Worm (Caenorhabditis elegans): ENCODE results near the gene H17B01.5.

Gene H17B01.5

DNA sequence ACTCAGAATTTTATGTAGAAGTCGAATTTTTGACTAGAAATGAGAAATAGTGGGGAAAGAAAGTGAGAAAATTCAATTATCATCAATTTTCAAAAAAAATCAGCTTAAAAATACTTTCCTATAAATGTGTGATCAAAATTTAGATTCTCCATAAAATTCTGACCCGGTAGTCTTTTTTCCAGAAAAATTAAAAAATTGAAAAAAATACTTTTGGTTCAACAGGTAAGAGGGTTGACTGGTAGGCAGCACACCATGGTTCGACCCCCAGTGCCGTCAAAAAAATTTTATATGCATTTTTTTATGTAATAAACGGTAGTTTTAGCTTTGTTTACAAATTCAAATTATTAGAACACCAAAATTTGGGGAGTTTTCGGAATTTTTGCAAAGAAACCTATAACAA is 3.9 kb upstream of the H17B01.5 start:
- TF ChIP-seq fkh-10 (GFP tag; optimal IDR thresholded peaks at IDR 0.05) (no peak), mml-1 (tag; optimal IDR thresholded peaks at IDR 0.05) (no peak), ceh-16 (tag; optimal IDR thresholded peaks at IDR 0.05) (no peak), nhr-23 (tag; optimal IDR thresholded peaks at IDR 0.05) (no peak), nhr-12 (tag; optimal IDR thresholded peaks at IDR 0.05) (no peak), unc-39 (tag; optimal IDR thresholded peaks at IDR 0.05) (no peak), nhr-67 (tag; optimal IDR thresholded peaks at IDR 0.05) (no peak), elt-1 (tag; optimal IDR thresholded peaks at IDR 0.05) (no peak), zag-1 (tag; optimal IDR thresholded peaks at IDR 0.05) (no peak), nhr-76 (tag; optimal IDR thresholded peaks at IDR 0.05) (no peak), fkh-2 (tag; optimal IDR thresholded peaks at IDR 0.05) (no peak), elt-3 (tag; optimal IDR thresholded peaks at IDR 0.05) (no peak), ama-1 (optimal IDR thresholded peaks at IDR 0.05) (no peak), nfya-1 (tag; optimal IDR thresholded peaks at IDR 0.05; ENCODE audit: insufficient read depth) (no peak), ztf-4 (tag; optimal IDR thresholded peaks at IDR 0.05) (no peak), pha-4 (tag; optimal IDR thresholded peaks at IDR 0.05) (no peak), nhr-28 (tag; optimal IDR thresholded peaks at IDR 0.05) (no peak), skn-1 (tag; optimal IDR thresholded peaks at IDR 0.05) (no peak), ceh-28 (tag; optimal IDR thresholded peaks at IDR 0.05) (no peak)

DNA sequence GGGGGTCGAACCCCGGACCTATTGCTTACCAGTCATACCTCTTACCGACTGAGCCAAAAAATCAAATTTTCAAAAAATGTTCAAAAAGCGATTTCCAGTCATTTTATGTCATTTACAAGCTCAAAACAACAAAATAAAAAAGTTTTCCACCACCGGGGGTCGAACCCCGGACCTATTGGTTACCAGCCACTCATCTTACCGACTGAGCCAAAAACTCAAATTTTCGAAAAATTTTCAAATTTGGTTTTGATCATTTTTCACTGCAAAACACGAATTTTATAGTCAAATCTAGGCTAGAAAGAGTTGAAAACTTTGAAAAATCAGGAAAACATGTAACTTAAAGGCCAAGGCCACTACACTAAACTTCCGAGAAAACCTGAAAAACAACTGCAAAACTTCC is 2.6 kb upstream of the H17B01.5 start:
- TF ChIP-seq skn-1 (tag; optimal IDR thresholded peaks at IDR 0.05) (no peak), ceh-28 (tag; optimal IDR thresholded peaks at IDR 0.05) (no peak), tbx-2 (tag; optimal IDR thresholded peaks at IDR 0.05) (no peak), daf-12 (tag; optimal IDR thresholded peaks at IDR 0.05) (no peak), lin-15B (tag; optimal IDR thresholded peaks at IDR 0.05) (no peak), lin-39 (tag; optimal IDR thresholded peaks at IDR 0.05) (no peak), fkh-10 (GFP tag; optimal IDR thresholded peaks at IDR 0.05) (no peak), eor-1 (tag; optimal IDR thresholded peaks at IDR 0.05) (no peak), mdl-1 (tag; optimal IDR thresholded peaks at IDR 0.05) (no peak), ztf-11 (tag; optimal IDR thresholded peaks at IDR 0.05) (no peak), elt-1 (tag; optimal IDR thresholded peaks at IDR 0.05) (no peak), nhr-77 (tag; optimal IDR thresholded peaks at IDR 0.05) (no peak), egl-5 (tag; optimal IDR thresholded peaks at IDR 0.05) (no peak), mml-1 (tag; optimal IDR thresholded peaks at IDR 0.05) (no peak), fkh-2 (tag; optimal IDR thresholded peaks at IDR 0.05) (no peak)

DNA sequence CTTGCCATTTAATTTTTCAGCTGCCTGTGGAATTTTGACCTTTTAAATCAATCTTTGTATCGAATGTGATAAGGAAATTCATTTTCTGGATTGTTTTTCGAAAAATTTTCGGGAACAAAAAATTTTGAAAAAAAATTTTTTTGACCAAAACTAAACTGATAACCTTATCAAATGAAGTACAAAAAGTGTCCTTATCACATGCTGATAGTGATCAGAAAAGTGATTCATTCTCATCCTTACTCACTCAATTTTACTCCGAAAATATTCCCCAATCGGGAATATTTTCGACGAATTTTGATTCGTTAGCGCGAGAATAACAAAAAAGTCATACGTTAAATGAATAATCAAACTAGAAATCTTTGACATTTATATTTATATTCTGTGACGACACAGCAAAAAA is 1.9 kb upstream of the H17B01.5 start:
- TF ChIP-seq nhr-67 (tag; optimal IDR thresholded peaks at IDR 0.05) (no peak), pqm-1 (tag; optimal IDR thresholded peaks at IDR 0.05) (peak; percentile 50), elt-2 (tag; optimal IDR thresholded peaks at IDR 0.05) (peak; percentile 67)

DNA sequence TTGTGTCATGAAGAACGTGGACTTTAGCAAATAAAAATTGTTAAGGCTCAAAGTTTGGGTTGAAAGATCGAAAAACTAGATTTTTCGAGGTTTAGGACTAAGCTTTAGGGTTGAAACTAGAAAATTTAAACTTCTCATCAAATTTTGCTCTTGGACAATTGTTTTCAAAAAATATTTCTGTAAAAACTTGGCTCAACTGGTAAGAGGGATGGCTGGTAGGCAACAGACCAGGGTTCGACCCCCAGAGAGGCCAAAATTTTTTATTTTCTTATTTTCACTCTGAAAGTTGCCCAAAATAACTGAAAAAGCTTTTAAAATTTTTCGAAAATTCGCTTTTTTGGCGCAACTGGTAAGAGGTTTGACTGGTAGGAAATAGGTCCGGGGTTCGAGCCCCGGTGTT is 1.4 kb upstream of the H17B01.5 start:
- no peak for TF ChIP-seq ZK546.5 (tag; optimal IDR thresholded peaks at IDR 0.05)
- TF ChIP-seq nhr-67 (tag; optimal IDR thresholded peaks at IDR 0.05): no peak
- TF ChIP-seq skn-1 (tag; optimal IDR thresholded peaks at IDR 0.05): no peak
- no peak for TF ChIP-seq lin-39 (tag; optimal IDR thresholded peaks at IDR 0.05)
- no peak for TF ChIP-seq mdl-1 (tag; optimal IDR thresholded peaks at IDR 0.05)

DNA sequence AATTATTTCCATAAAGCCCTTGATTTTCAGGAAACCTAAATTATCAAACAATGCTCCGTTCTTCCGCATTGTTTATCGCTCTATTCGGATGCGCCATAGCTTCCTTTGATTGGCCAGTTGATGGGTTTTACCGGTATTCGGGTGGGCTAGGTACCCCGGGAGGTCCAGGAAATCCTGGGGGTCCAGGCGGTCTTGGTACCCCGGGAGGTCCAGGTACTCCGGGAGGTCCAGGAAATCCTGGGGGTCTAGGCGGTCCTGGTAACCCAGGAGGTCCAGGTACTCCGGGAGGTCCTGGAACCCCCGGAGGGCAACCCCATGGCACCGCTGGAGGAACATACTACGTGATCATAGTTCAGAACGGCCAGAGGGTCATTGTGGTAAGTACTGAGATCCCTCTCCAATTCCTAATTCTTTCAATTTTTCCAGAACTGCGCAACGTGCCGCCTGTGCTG is 2.8 kb downstream of the H17B01.5 start, which contains the start of gene H17B01.2:
H17B01.2 (plus strand) TSS at position 51 of the 452 bp plus-strand sequence.
- TF ChIP-seq ama-1 (optimal IDR thresholded peaks at IDR 0.05): no peak
- TF ChIP-seq R02D3.7 (tag; optimal IDR thresholded peaks at IDR 0.05): no peak
- no peak for TF ChIP-seq ceh-9 (tag; optimal IDR thresholded peaks at IDR 0.05)
- no peak for TF ChIP-seq lin-39 (tag; optimal IDR thresholded peaks at IDR 0.05)
- no peak for TF ChIP-seq nhr-23 (tag; optimal IDR thresholded peaks at IDR 0.05)
- no peak for TF ChIP-seq ceh-28 (tag; optimal IDR thresholded peaks at IDR 0.05)
- no peak for TF ChIP-seq egl-27 (tag; optimal IDR thresholded peaks at IDR 0.05)
- TF ChIP-seq skn-1 (tag; optimal IDR thresholded peaks at IDR 0.05): no peak
- TF ChIP-seq lin-15B (tag; optimal IDR thresholded peaks at IDR 0.05): no peak
- no peak for TF ChIP-seq pqm-1 (tag; optimal IDR thresholded peaks at IDR 0.05)
- TF ChIP-seq nhr-28 (tag; optimal IDR thresholded peaks at IDR 0.05): no peak
- no peak for TF ChIP-seq egl-5 (tag; optimal IDR thresholded peaks at IDR 0.05)
- no peak for TF ChIP-seq ceh-16 (tag; optimal IDR thresholded peaks at IDR 0.05)
- TF ChIP-seq nhr-11 (tag; optimal IDR thresholded peaks at IDR 0.05): no peak
- no peak for TF ChIP-seq ZK546.5 (tag; optimal IDR thresholded peaks at IDR 0.05)
